Worm (Caenorhabditis elegans): Measurements from ENCODE around the gene C34C12.7.

DNA sequence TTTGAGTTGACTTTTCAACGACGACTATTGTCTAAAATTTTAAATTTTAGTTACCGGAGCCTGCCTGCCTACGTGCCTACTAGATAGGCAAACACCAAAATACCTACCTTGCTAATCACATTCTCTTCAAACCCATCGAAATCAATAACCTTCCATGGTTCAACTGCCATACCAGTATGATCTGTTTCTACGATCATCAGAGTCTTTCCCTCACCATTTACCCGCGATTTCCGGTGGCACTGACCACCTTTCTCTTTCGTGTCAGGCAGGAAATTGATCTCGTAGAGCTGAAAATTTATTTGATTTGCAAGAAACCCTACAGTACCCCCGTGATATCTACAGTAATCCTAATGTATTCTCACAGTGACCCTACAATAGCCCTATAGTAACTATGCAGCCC lies 3.1 kb downstream of the C34C12.7 start:
- TF ChIP-seq dao-5 (tag; optimal IDR thresholded peaks at IDR 0.05) (no peak), him-1 (tag; optimal IDR thresholded peaks at IDR 0.05) (no peak)

Data from whole organism, L4/young adult.